Worm (Caenorhabditis elegans): ENCODE results near the gene R08A2.7.

R08A2.7 gene

DNA sequence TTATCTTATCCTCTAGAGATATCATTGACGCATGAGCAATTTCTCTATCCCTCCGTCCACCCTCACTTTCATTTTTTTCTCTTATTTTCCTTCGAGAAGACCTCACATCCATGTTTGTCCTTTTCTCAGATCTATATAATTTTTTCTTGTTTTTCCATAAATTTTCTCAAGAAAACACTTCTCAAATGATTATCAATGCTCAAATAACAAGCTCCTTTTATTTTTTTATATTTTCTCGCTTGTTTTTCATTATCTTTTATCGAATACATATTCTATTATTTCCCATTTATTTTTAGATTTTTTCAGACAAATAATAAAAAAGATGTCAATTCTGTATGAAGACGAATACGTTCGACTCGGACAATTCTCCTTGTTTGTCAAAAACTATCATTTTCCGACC lies at the start of gene R08A2.7:
Gene R08A2.7 (plus strand): TSS at position 301 of the 400 bp plus-strand sequence.
- TF ChIP-seq nhr-27 (tag; optimal IDR thresholded peaks at IDR 0.05) = no peak
- no peak for TF ChIP-seq Y56A3A.18 (GFP tag; IDR thresholded peaks at IDR 0.05)
- no peak for TF ChIP-seq madf-3 (GFP tag; IDR thresholded peaks at IDR 0.05)
- no peak for TF ChIP-seq ztf-6 (GFP tag; IDR thresholded peaks at IDR 0.05)
- TF ChIP-seq F37B4.10 (GFP tag; IDR thresholded peaks at IDR 0.05) = no peak
- TF ChIP-seq let-526 (GFP tag; IDR thresholded peaks at IDR 0.05) = no peak
- no peak for TF ChIP-seq ets-4 (GFP tag; optimal IDR thresholded peaks at IDR 0.05)
- no peak for TF ChIP-seq hrde-1 (tag; optimal IDR thresholded peaks at IDR 0.05; ENCODE audit: borderline replicate concordance)
- TF ChIP-seq F22D6.2 (tag; optimal IDR thresholded peaks at IDR 0.05) = no peak
- TF ChIP-seq rpc-1 (optimal IDR thresholded peaks at IDR 0.05) = no peak
- no peak for TF ChIP-seq rpc-1 (tag; optimal IDR thresholded peaks at IDR 0.05)
- TF ChIP-seq cebp-1 (GFP tag; IDR thresholded peaks at IDR 0.05) = no peak
- TF ChIP-seq cebp-1 (tag; optimal IDR thresholded peaks at IDR 0.05) = no peak
- TF ChIP-seq Y95B8A.8 (GFP tag; IDR thresholded peaks at IDR 0.05) = no peak
- TF ChIP-seq ztf-28 (GFP tag; IDR thresholded peaks at IDR 0.05) = no peak
- TF ChIP-seq C17E4.6 (GFP tag; IDR thresholded peaks at IDR 0.05) = no peak
- TF ChIP-seq C06A6.2 (GFP tag; conservative IDR thresholded peaks at IDR 0.05) = no peak
- TF ChIP-seq nfya-2 (GFP tag; IDR thresholded peaks at IDR 0.05) = no peak
- TF ChIP-seq F23B12.7 (tag; optimal IDR thresholded peaks at IDR 0.05; ENCODE audit: insufficient read depth) = no peak
- TF ChIP-seq cebp-2 (GFP tag; IDR thresholded peaks at IDR 0.05) = no peak
- no peak for TF ChIP-seq F39B2.1 (GFP tag; IDR thresholded peaks at IDR 0.05)

- no peak for TF ChIP-seq mes-4 (tag; optimal IDR thresholded peaks at IDR 0.05)
- no peak for TF ChIP-seq bed-2 (GFP tag; IDR thresholded peaks at IDR 0.05)
- TF ChIP-seq egl-44 (GFP tag; IDR thresholded peaks at IDR 0.05) = no peak
- TF ChIP-seq ceh-91 (GFP tag; IDR thresholded peaks at IDR 0.05) = no peak
- TF ChIP-seq snpc-1.1 (tag; optimal IDR thresholded peaks at IDR 0.05; ENCODE audit: insufficient read depth) = no peak
- TF ChIP-seq tbx-9 (tag; optimal IDR thresholded peaks at IDR 0.05; ENCODE audit: borderline replicate concordance) = no peak
Observed at ce11 chrV:14678298-14678697, 44.8 kb upstream of the R08A2.7 start.

DNA sequence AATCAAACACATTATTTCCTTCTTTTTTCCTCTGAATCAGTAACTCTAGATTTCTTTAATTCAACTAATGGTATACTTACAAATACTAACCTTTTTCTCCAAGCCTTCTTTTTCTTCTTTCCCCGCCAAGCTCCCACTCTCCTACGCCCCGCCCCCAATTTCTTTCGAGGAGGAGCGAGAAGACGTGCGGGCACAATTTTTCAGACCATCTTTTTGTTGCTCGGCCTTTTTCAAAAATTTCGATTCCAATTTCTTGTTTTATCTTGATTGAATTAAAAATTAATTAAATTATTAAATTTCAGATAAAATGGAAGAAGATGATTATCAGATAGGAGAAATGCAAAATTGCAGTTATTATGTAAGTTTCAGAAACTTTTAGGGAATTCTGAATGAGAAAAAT lies 43.1 kb upstream of the R08A2.7 start, which contains the start of gene C47E8.3:
Gene C47E8.3 (plus strand): TSS at position 301 of the 400 bp plus-strand sequence.
- no peak for TF ChIP-seq aptf-2 (GFP tag; conservative IDR thresholded peaks at IDR 0.05)
- no peak for TF ChIP-seq F57C9.4 (tag; optimal IDR thresholded peaks at IDR 0.05)
- TF ChIP-seq nfya-2 (GFP tag; IDR thresholded peaks at IDR 0.05) = no peak
- no peak for TF ChIP-seq F39B2.1 (GFP tag; IDR thresholded peaks at IDR 0.05)
- TF ChIP-seq rcor-1 (GFP tag; IDR thresholded peaks at IDR 0.05) = no peak

DNA sequence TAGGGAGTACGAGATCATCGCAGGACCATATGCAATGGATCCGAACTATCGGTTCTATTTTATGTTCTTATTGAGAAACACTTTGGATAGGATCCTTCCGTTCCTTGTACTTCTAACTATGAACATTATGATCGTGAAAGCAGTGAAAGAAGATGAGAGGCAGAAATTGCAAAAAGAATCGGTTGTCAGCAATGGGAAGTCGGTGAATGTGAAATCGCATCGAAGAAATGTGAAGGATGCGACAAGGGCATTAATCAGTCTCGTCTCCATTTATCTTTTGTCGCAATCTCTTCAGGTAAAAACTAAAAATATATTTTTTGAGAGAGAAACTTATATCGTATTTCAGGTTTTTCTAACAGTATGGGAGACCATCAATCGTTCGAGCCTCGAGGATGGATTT lies 40.2 kb upstream of the R08A2.7 start:
- no peak for TF ChIP-seq egl-44 (GFP tag; IDR thresholded peaks at IDR 0.05)
- TF ChIP-seq rec-8 (tag; optimal IDR thresholded peaks at IDR 0.05) = no peak
- no peak for TF ChIP-seq atf-7 (tag; optimal IDR thresholded peaks at IDR 0.05)
- TF ChIP-seq F39B2.1 (GFP tag; IDR thresholded peaks at IDR 0.05) = no peak
- TF ChIP-seq snpc-1.1 (tag; optimal IDR thresholded peaks at IDR 0.05; ENCODE audit: insufficient read depth) = no peak
- no peak for TF ChIP-seq dox-1 (GFP tag; IDR thresholded peaks at IDR 0.05)
- no peak for TF ChIP-seq aptf-3 (GFP tag; IDR thresholded peaks at IDR 0.05)
- TF ChIP-seq ceh-91 (GFP tag; IDR thresholded peaks at IDR 0.05) = no peak
- no peak for TF ChIP-seq nhr-120 (GFP tag; IDR thresholded peaks at IDR 0.05)
- TF ChIP-seq him-1 (tag; optimal IDR thresholded peaks at IDR 0.05) = no peak
- TF ChIP-seq nhr-90 (tag; optimal IDR thresholded peaks at IDR 0.05) = no peak
